Worm (Caenorhabditis elegans) whole organism, young adult: ENCODE results near the gene aat-4.

Experiments used
- ama-1 ChIP-seq, 3 experiments: fragments of 150-350 bp in 1 of 3; sonication (generic microtip) in 2 of 3; optimal IDR thresholded peaks; 2 replicates each; lab custom pipeline; 2014 to 2018; ENCODE audit warnings: missing biosample characterization in 2 of 3, missing genetic modification characterization in 2 of 3, missing genetic modification reagents in 2 of 3
- lag-1 ChIP-seq: fragments of 200-800 bp; sonication (Bioruptor generic); IDR thresholded peaks from 2 replicates; pipeline ENCODE4 v1.3.6; 2022; ENCODE audit warnings: missing genetic modification reagents, missing genetic modification characterization, missing compliant biosample characterization
- lin-35 ChIP-seq, 3 experiments: fragments of 150-350 bp in 2 of 3; sonication (generic microtip) in 1 of 3; optimal IDR thresholded peaks; 2 replicates each; lab custom pipeline; 2014 to 2018; ENCODE audit warnings: missing biosample characterization in 3 of 3, missing genetic modification characterization in 3 of 3, missing genetic modification reagents in 3 of 3
- madf-10 ChIP-seq: sonication (generic microtip); optimal IDR thresholded peaks from 2 replicates; lab custom pipeline; 2016; ENCODE audit warnings: mild to moderate bottlenecking, missing genetic modification characterization, missing compliant biosample characterization
- nhr-120 ChIP-seq: fragments of 200-800 bp; sonication (Bioruptor generic); IDR thresholded peaks from 2 replicates; pipeline ENCODE4 v1.3.6; 2022; ENCODE audit warnings: missing genetic modification characterization, missing compliant biosample characterization
- nhr-80 ChIP-seq: sonication (generic microtip); optimal IDR thresholded peaks from 2 replicates; lab custom pipeline; 2016; ENCODE audit warnings: missing genetic modification characterization, missing compliant biosample characterization
- nhr-90 ChIP-seq: sonication (generic microtip); optimal IDR thresholded peaks from 2 replicates; lab custom pipeline; 2016; ENCODE audit warnings: missing genotype, mild to moderate bottlenecking, missing genetic modification characterization, missing compliant biosample characterization
- tbx-9 ChIP-seq: sonication (generic microtip); optimal IDR thresholded peaks from 2 replicates; lab custom pipeline; 2016; ENCODE audit warnings: borderline replicate concordance, missing genetic modification characterization, inconsistent platforms, missing compliant biosample characterization
- unc-62 ChIP-seq: fragments of 150-350 bp; optimal IDR thresholded peaks from 2 replicates; lab custom pipeline; 2014; ENCODE audit warnings: missing biosample characterization, missing genetic modification reagents, missing genetic modification characterization
- ztf-22 ChIP-seq: fragments of 200-800 bp; sonication (Bioruptor generic); optimal IDR thresholded peaks from 2 replicates; lab custom pipeline; 2018; ENCODE audit warnings: mild to moderate bottlenecking, missing genetic modification characterization, moderate library complexity, missing compliant biosample characterization
- ztf-28 ChIP-seq: fragments of 200-800 bp; sonication (Bioruptor generic); IDR thresholded peaks from 2 replicates; pipeline ENCODE4 v1.3.6; 2022; ENCODE audit warnings: missing genetic modification reagents, missing genetic modification characterization, missing compliant biosample characterization

ce11 chrIV:6279392-6279791 is 3.9 kb upstream of the aat-4 start, which contains the start of gene sams-5:
- TF ChIP-seq unc-62 (GFP tag; lab: Kevin White, UChicago), result no peak
- TF ChIP-seq ama-1 (optimal IDR thresholded peaks at IDR 0.05; lab: Kevin White, UChicago), result no peak
- TF ChIP-seq ama-1 (GFP tag; optimal IDR thresholded peaks at IDR 0.05; lab: Kevin White, UChicago), result no peak
- no peak for TF ChIP-seq tbx-9
- no peak for TF ChIP-seq ztf-28 (GFP tag; lab: Robert Waterston, UW)
- no peak for TF ChIP-seq nhr-90 (tag; lab: Kevin White, UChicago)
- no peak for TF ChIP-seq madf-10
- no peak for TF ChIP-seq lin-35 (GFP tag; optimal IDR thresholded peaks at IDR 0.05; lab: Kevin White, UChicago)
- no peak for TF ChIP-seq nhr-80 (tag; lab: Kevin White, UChicago)
- no peak for TF ChIP-seq ztf-22 (GFP tag; lab: Kevin White, UChicago)
- no peak for TF ChIP-seq nhr-120
- TF ChIP-seq lag-1 (GFP tag; lab: Robert Waterston, UW), result no peak
